Worm (Caenorhabditis elegans): Measurements from ENCODE around the gene T04B2.7.

The T04B2.7 gene

DNA sequence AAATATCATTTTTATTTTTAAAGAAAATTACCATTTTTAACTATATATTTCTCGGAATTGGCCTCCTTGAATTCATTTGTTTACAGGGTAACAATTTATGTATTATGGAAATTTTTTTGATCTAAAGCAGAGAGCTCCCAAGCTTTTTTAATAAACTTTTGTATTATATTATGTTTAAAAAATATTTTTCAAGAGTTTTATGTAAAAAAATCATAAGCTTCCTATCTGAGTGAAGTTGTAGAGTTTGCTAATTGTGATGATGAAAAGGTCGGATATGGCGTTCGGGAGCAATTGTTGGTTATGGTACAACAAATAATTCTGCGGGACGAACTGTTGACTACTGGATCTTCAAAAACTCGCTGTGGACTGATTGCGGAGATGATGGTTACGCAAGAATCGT, 34.8 kb downstream of the T04B2.7 start, which contains the start of gene F44D12.19:
Gene F44D12.19, plus strand, starts transcription at position 301 of the 400 bp plus-strand sequence.
- no peak for TF ChIP-seq unc-62 (GFP tag; optimal IDR thresholded peaks at IDR 0.05)

DNA sequence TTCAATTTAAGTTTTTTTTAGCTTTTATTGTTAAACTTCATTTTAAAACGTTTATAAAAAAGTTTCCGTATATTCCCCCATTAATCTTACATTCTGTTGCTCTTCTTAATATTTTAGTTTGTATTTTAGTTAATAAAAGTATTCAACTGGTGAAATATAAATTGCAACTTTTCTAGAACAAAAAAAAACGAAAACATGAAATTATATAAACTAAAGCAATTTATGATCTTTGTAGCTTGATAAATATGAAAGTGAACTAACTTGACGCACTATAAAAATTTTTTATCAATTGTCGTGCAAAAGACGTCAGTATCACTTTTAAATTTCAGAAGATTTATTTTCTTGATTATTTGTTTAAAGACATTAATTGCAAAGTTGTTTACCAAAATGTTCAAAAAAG, 38.4 kb downstream of the T04B2.7 start, which contains the start of gene F44D12.2:
Gene F44D12.2, minus strand, starts transcription at position 101 of the 400 bp plus-strand sequence.
- no peak for TF ChIP-seq unc-62 (GFP tag; optimal IDR thresholded peaks at IDR 0.05)

DNA sequence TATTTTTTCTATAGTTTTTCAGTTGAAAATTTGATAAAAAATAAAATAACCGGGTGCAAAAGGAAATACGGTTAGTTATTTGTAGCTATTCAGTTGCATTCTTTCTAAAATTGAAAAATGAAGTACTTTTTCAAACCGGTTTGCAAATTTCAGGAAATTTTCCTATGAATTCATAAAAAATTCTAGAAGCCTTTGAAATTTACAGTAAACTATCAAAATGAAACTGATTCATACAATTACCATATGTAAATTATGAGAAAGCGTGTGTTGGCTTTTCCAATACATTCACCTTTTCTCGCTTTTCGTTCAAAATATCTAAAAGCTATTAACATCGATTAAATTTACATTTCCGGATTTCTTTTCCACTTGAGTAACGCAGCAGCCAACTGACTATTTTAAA, 39.1 kb downstream of the T04B2.7 start, which contains the start of gene ent-7:
Gene ent-7, plus strand, starts transcription at position 301 of the 400 bp plus-strand sequence.
- TF ChIP-seq unc-62 (GFP tag; optimal IDR thresholded peaks at IDR 0.05): no peak

DNA sequence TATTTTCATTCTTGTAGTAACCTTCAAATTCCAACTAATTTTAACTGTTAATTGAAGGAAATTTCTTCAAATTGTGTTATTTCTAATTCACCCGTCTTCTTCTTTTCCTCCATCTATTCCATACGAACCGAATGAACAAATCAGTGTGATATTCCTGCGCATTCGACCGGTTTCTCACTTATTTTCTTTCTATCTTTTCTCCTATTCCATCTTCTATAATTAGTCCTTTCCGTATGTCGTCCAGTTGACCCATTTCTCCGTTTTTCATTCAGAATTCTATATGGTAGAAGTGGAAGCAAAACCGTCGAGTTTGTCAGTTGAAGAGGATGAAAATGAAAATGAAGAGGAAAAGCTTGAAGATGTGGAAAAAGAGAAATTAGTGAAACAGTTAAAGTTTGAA, 46.5 kb downstream of the T04B2.7 start, which contains the start of gene magu-4:
Gene magu-4, plus strand, starts transcription at position 218 of the 400 bp plus-strand sequence.
- TF ChIP-seq unc-62 (GFP tag; optimal IDR thresholded peaks at IDR 0.05): no peak

DNA sequence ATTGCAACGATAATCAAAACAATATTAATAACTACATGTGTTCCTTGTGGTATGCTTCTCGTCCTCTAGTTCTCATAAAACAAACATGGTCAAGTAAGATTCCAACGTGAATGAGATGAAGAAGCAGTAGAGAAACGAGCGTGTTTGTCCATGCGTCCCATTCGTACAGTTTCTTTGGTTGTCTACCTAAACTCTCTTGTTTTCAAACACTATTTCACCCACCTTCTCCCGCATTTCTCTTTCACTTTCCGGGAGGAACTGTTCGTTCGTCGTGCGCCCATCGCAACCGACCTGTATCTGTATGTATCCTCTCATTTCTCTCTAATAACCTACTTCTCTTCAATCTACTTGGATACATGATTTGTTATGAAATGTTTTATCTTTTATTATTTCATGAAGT, 48.3 kb downstream of the T04B2.7 start:
- TF ChIP-seq unc-62 (GFP tag; optimal IDR thresholded peaks at IDR 0.05): no peak

DNA sequence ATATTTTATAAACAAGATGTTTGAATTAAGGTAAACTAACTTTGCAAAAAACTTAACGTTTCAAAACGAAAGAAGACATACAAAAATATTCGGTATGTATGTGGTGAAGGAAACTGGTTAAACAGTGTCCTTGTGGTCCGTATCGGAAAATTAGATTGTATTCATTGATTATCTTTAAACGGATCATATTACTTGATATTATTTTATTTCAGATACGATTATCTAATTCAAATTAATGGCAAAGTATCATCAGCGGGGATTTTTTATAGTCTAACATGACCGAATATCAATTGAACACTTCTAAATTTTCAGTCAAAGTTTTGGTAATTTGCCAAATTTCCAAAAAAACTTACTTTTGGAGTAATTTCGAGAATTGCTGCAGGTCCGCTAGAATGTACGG, 49.2 kb downstream of the T04B2.7 start, which contains the start of gene C47E12.13:
Gene C47E12.13, minus strand, starts transcription at position 101 of the 400 bp plus-strand sequence.
- TF ChIP-seq unc-62 (GFP tag; optimal IDR thresholded peaks at IDR 0.05): no peak
